Worm (Caenorhabditis elegans) whole organism, L3 larva: Measurements from ENCODE around the gene C18H2.5.

Source experiments
- R02D3.7 ChIP-seq: fragments of 150-350 bp; optimal IDR thresholded peaks from 2 replicates; lab custom pipeline; 2014; ENCODE audit warnings: missing biosample characterization, missing genetic modification characterization
- ZK546.5 ChIP-seq: sonication (generic microtip); optimal IDR thresholded peaks from 2 replicates; lab custom pipeline; 2017; ENCODE audit warnings: missing biosample characterization, missing genetic modification characterization
- ama-1 ChIP-seq: fragments of 150-350 bp; optimal IDR thresholded peaks from 2 replicates; lab custom pipeline; 2018
- ceh-16 ChIP-seq: sonication (generic microtip); optimal IDR thresholded peaks from 2 replicates; lab custom pipeline; 2017; ENCODE audit warnings: missing biosample characterization, missing genetic modification characterization
- ceh-28 ChIP-seq: fragments of 150-350 bp; optimal IDR thresholded peaks from 2 replicates; lab custom pipeline; 2014; ENCODE audit warnings: missing biosample characterization, missing genetic modification reagents, missing genetic modification characterization
- ceh-9 ChIP-seq: sonication (generic microtip); optimal IDR thresholded peaks from 2 replicates; lab custom pipeline; 2018; ENCODE audit warnings: missing biosample characterization, missing genetic modification characterization
- egl-5 ChIP-seq: fragments of 150-350 bp; optimal IDR thresholded peaks from 2 replicates; lab custom pipeline; 2017; ENCODE audit warnings: missing biosample characterization, missing genetic modification reagents, missing genetic modification characterization, inconsistent platforms
- elt-1 ChIP-seq: fragments of 150-350 bp; optimal IDR thresholded peaks from 2 replicates; lab custom pipeline; 2014; ENCODE audit warnings: missing biosample characterization, missing genetic modification characterization
- elt-3 ChIP-seq, 3 experiments: fragments of 150-350 bp in 1 of 3; sonication (generic microtip) in 2 of 3; optimal IDR thresholded peaks; 2 replicates in 2 of 3; 4 replicates in 1 of 3; lab custom pipeline; 2014 to 2017; ENCODE audit warnings: missing biosample characterization in 3 of 3, missing genetic modification characterization in 3 of 3
- eor-1 ChIP-seq, 2 experiments: fragments of 150-350 bp; optimal IDR thresholded peaks; 2 replicates each; lab custom pipeline; 2014 to 2018; ENCODE audit warnings: missing biosample characterization in 2 of 2, missing genetic modification characterization in 2 of 2
- fkh-10 ChIP-seq: sonication (generic microtip); optimal IDR thresholded peaks from 2 replicates; lab custom pipeline; 2017; ENCODE audit warnings: missing biosample characterization, missing genetic modification reagents, missing genetic modification characterization
- fos-1 ChIP-seq: fragments of 150-350 bp; optimal IDR thresholded peaks from 2 replicates; lab custom pipeline; 2014; ENCODE audit warnings: missing biosample characterization, missing genetic modification characterization
- hmg-11 ChIP-seq: sonication (generic microtip); optimal IDR thresholded peaks from 2 replicates; lab custom pipeline; 2016; ENCODE audit warnings: missing genetic modification characterization, missing compliant biosample characterization
- jun-1 ChIP-seq: fragments of 150-350 bp; optimal IDR thresholded peaks from 2 replicates; lab custom pipeline; 2014; ENCODE audit warnings: missing biosample characterization, missing genetic modification reagents, missing genetic modification characterization
- lin-15B ChIP-seq: fragments of 150-350 bp; optimal IDR thresholded peaks from 2 replicates; lab custom pipeline; 2014; ENCODE audit warnings: missing biosample characterization, missing genetic modification characterization
- lin-39 ChIP-seq: fragments of 150-350 bp; optimal IDR thresholded peaks from 2 replicates; lab custom pipeline; 2018; ENCODE audit warnings: missing biosample characterization, missing genetic modification reagents, missing genetic modification characterization
- lsy-12 ChIP-seq: sonication (generic microtip); optimal IDR thresholded peaks from 2 replicates; lab custom pipeline; 2016; ENCODE audit warnings: mild to moderate bottlenecking, missing genetic modification characterization, missing compliant biosample characterization
- nfya-1 ChIP-seq: sonication (generic microtip); optimal IDR thresholded peaks from 2 replicates; lab custom pipeline; 2017; ENCODE audit warnings: missing genetic modification characterization, mild to moderate bottlenecking, missing compliant biosample characterization, antibody characterized with exemption, moderate library complexity; ENCODE audit not compliant: insufficient read depth
- nhr-11 ChIP-seq: fragments of 150-350 bp; optimal IDR thresholded peaks from 2 replicates; lab custom pipeline; 2014; ENCODE audit warnings: missing biosample characterization, missing genetic modification characterization
- nhr-12 ChIP-seq: fragments of 150-350 bp; optimal IDR thresholded peaks from 2 replicates; lab custom pipeline; 2014; ENCODE audit warnings: missing biosample characterization, missing genetic modification characterization
- nhr-23 ChIP-seq: fragments of 150-350 bp; optimal IDR thresholded peaks from 2 replicates; lab custom pipeline; 2014; ENCODE audit warnings: missing biosample characterization, missing genetic modification reagents, missing genetic modification characterization
- nhr-237 ChIP-seq: fragments of 150-350 bp; optimal IDR thresholded peaks from 2 replicates; lab custom pipeline; 2014; ENCODE audit warnings: missing biosample characterization, missing genetic modification characterization
- nhr-25 ChIP-seq: sonication (generic microtip); optimal IDR thresholded peaks from 2 replicates; lab custom pipeline; 2017; ENCODE audit warnings: missing biosample characterization, missing genetic modification characterization
- nhr-28 ChIP-seq: fragments of 150-350 bp; optimal IDR thresholded peaks from 2 replicates; lab custom pipeline; 2014; ENCODE audit warnings: missing biosample characterization, missing genetic modification characterization
- nhr-43 ChIP-seq: sonication (generic microtip); optimal IDR thresholded peaks from 2 replicates; lab custom pipeline; 2016; ENCODE audit warnings: mild to moderate bottlenecking, missing genetic modification characterization, missing compliant biosample characterization; ENCODE audit not compliant: poor library complexity, severe bottlenecking
- nhr-67 ChIP-seq: fragments of 150-350 bp; optimal IDR thresholded peaks from 2 replicates; lab custom pipeline; 2014; ENCODE audit warnings: missing biosample characterization, missing genetic modification characterization
- nhr-76 ChIP-seq: fragments of 150-350 bp; sonication (generic microtip); optimal IDR thresholded peaks from 5 replicates; lab custom pipeline; 2014; ENCODE audit warnings: missing biosample characterization, missing genetic modification characterization
- pha-4 ChIP-seq: fragments of 150-350 bp; optimal IDR thresholded peaks from 2 replicates; lab custom pipeline; 2014; ENCODE audit warnings: missing biosample characterization, missing genetic modification reagents, missing genetic modification characterization
- pqm-1 ChIP-seq: fragments of 150-350 bp; optimal IDR thresholded peaks from 2 replicates; lab custom pipeline; 2017; ENCODE audit warnings: missing biosample characterization, missing genetic modification characterization, inconsistent platforms
- sea-2 ChIP-seq: fragments of 150-350 bp; sonication (generic microtip); optimal IDR thresholded peaks from 4 replicates; lab custom pipeline; 2014; ENCODE audit warnings: missing biosample characterization, missing genetic modification reagents, missing genetic modification characterization
- skn-1 ChIP-seq: fragments of 150-350 bp; optimal IDR thresholded peaks from 2 replicates; lab custom pipeline; 2014; ENCODE audit warnings: missing biosample characterization, missing genetic modification characterization
- snpc-4 ChIP-seq: fragments of 150-350 bp; optimal IDR thresholded peaks from 2 replicates; lab custom pipeline; 2014; ENCODE audit warnings: missing biosample characterization, missing genetic modification characterization
- tbx-2 ChIP-seq: sonication (generic microtip); optimal IDR thresholded peaks from 2 replicates; lab custom pipeline; 2016; ENCODE audit warnings: mild to moderate bottlenecking, missing genetic modification characterization, missing compliant biosample characterization
- unc-39 ChIP-seq: sonication (generic microtip); optimal IDR thresholded peaks from 4 replicates; lab custom pipeline; 2017; ENCODE audit warnings: missing biosample characterization, missing genetic modification characterization
- unc-62 ChIP-seq: fragments of 150-350 bp; sonication (generic microtip); optimal IDR thresholded peaks from 4 replicates; lab custom pipeline; 2014; ENCODE audit warnings: missing biosample characterization, missing genetic modification reagents, missing genetic modification characterization
- zag-1 ChIP-seq: fragments of 150-350 bp; optimal IDR thresholded peaks from 2 replicates; lab custom pipeline; 2014; ENCODE audit warnings: missing biosample characterization, missing genetic modification characterization
- ztf-4 ChIP-seq: fragments of 150-350 bp; optimal IDR thresholded peaks from 2 replicates; lab custom pipeline; 2014; ENCODE audit warnings: missing biosample characterization, missing genetic modification characterization

The C18H2.5 gene

DNA sequence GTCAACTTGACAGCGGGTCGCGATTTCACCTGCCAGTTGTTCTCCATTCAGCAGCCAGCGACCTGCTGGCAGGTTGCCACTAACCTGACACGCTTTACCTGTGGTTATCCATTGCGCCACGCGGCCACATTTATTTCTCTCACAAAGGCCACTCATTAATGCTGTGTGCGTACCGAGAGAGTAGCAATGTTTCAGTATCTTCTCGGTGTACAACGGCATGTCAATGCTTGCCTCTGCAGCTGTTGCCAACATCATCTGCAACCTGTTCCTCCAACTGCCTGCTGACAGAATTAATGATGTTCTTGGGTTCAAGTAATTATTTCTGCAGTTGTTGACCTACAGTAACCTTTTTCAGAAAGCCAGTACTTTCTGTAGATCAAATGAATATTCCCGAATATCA, 22.4 kb upstream of the C18H2.5 start:
- no peak for TF ChIP-seq sea-2 (GFP tag; lab: Kevin White, UChicago)
- no peak for TF ChIP-seq ceh-16 (tag; lab: Kevin White, UChicago)
- no peak for TF ChIP-seq skn-1 (tag; lab: Kevin White, UChicago)
- no peak for TF ChIP-seq egl-5 (tag; lab: Kevin White, UChicago)
- TF ChIP-seq lin-39 (tag; lab: Kevin White, UChicago), result no peak
- TF ChIP-seq eor-1 (tag; optimal IDR thresholded peaks at IDR 0.05; lab: Kevin White, UChicago), result no peak
- TF ChIP-seq R02D3.7 (tag; lab: Kevin White, UChicago), result no peak
- TF ChIP-seq lin-15B, result no peak

DNA sequence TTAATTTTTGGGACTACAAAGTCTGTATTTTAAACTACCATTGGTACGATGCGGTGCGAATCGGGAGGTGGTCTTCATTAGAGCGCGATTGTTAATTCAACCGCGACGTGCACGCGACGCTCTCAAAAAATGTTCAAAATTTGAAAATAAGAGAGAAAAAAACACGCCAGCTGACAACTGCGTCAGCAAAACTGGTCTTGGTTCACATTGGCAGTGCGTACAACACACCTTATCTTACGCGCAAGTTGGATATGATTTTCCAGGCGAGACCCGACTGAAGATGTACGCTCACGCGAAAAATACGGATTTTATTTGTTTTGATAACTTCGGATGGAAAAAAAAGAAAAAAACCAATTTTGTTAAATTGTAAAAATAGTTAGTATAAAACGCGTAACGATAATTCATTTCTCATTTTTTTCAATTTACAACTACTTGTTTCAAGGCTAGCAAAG, 17.8 kb upstream of the C18H2.5 start, which contains the start of gene C03B8.3:
Gene C03B8.3 (plus strand): TSS at position 402 of the 452 bp plus-strand sequence.
- TF ChIP-seq nfya-1 (tag; lab: Kevin White, UChicago) (peak; percentile 17), ceh-28 (tag; lab: Kevin White, UChicago) (no peak), pha-4 (tag; lab: Kevin White, UChicago) (peak; percentile 7), zag-1 (no peak), lsy-12 (tag; lab: Kevin White, UChicago) (no peak), lin-15B (peak; percentile 66), unc-39 (no peak), nhr-67 (tag; lab: Kevin White, UChicago) (no peak), egl-5 (tag; lab: Kevin White, UChicago) (peak; percentile 12), ztf-4 (tag; lab: Kevin White, UChicago) (no peak), ceh-9 (tag; lab: Kevin White, UChicago) (no peak), unc-62 (GFP tag; lab: Kevin White, UChicago) (no peak), fos-1 (tag; lab: Kevin White, UChicago) (no peak), snpc-4 (tag; lab: Kevin White, UChicago) (no peak), elt-3 (tag; optimal IDR thresholded peaks at IDR 0.05; lab: Kevin White, UChicago) (no peak), lin-39 (tag; lab: Kevin White, UChicago) (no peak), elt-1 (tag; lab: Kevin White, UChicago) (no peak), jun-1 (no peak)
- TF ChIP-seq, all 47 proteins: peak for 4

DNA sequence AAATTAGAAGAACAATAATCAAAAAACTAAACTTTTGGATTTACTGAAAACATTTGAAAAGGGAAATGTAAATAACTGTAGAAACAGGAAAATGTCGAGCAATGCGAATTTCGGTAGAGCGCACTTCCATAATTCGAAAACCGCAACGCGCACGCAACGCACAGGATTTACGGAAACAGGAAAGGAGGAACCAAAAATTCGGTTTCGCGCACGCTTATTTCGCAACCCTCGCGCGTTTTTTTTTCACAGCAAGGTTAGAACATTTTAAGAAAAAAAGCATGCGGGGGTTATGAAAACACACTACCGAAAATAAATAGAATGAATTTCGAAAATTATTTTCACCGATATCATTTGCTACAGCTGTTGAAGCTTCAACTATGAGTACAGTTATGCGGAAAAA, 17.3 kb upstream of the C18H2.5 start:
- TF ChIP-seq egl-5 (tag; lab: Kevin White, UChicago) (no peak), ZK546.5 (tag; lab: Kevin White, UChicago) (no peak), nfya-1 (tag; lab: Kevin White, UChicago) (no peak), fkh-10 (GFP tag; lab: Kevin White, UChicago) (no peak), pqm-1 (no peak), nhr-12 (tag; lab: Kevin White, UChicago) (no peak), nhr-43 (no peak), nhr-237 (tag; lab: Kevin White, UChicago) (no peak), nhr-76 (tag; lab: Kevin White, UChicago) (no peak), unc-62 (GFP tag; lab: Kevin White, UChicago) (no peak), nhr-28 (tag; lab: Kevin White, UChicago) (no peak), snpc-4 (tag; lab: Kevin White, UChicago) (no peak), eor-1 (tag; optimal IDR thresholded peaks at IDR 0.05; lab: Kevin White, UChicago) (no peak), ama-1 (lab: Kevin White, UChicago) (no peak), nhr-11 (tag; lab: Kevin White, UChicago) (no peak), unc-39 (no peak), tbx-2 (tag; lab: Kevin White, UChicago) (no peak), lin-15B (no peak)
- TF ChIP-seq, all 47 proteins: peak for 0

DNA sequence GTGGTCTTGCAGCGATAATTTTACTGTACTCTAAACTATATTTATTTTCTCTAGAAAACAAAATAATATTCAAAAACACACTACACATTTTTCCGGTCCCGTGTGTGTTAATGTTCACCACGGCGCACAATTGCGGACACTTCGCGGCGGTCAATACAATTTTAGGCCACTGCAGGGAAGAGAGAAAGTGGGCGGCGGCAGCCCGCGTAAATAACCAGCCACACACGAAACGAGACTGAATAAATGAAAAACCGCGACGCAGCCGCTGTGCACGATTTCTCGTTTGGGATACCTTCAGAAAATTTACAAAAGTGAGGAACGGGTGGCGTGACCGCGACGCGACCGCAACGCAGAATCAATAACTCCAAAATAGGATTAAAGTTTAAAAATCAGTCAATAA, 16.8 kb upstream of the C18H2.5 start:
- TF ChIP-seq lin-15B (peak; percentile 70), nfya-1 (tag; lab: Kevin White, UChicago) (peak; percentile 85), unc-39 (no peak), nhr-11 (tag; lab: Kevin White, UChicago) (no peak), lin-39 (tag; lab: Kevin White, UChicago) (peak; percentile 11), nhr-23 (tag; lab: Kevin White, UChicago) (peak; percentile 5), nhr-25 (tag; lab: Kevin White, UChicago) (peak; percentile 55), skn-1 (tag; lab: Kevin White, UChicago) (no peak), pha-4 (tag; lab: Kevin White, UChicago) (peak; percentile 61), snpc-4 (tag; lab: Kevin White, UChicago) (peak; percentile 36), jun-1 (no peak), nhr-43 (no peak), hmg-11 (tag; lab: Kevin White, UChicago) (peak; percentile 75), egl-5 (tag; lab: Kevin White, UChicago) (peak; percentile 16)
